Worm (Caenorhabditis elegans) whole organism, L2 larva: ENCODE data around the gene ZK666.15.

Source experiments
- F13H6.1 ChIP-seq: sonication (generic microtip); optimal IDR thresholded peaks from 2 replicates; lab custom pipeline; 2016; ENCODE audit warnings: missing genetic modification characterization, missing compliant biosample characterization
- Y55F3AM.14 ChIP-seq: fragments of 200-800 bp; sonication (Bioruptor generic); optimal IDR thresholded peaks from 2 replicates; lab custom pipeline; 2018; ENCODE audit warnings: mild to moderate bottlenecking, missing genetic modification characterization, missing compliant biosample characterization
- ZK546.5 ChIP-seq: sonication (generic microtip); optimal IDR thresholded peaks from 2 replicates; lab custom pipeline; 2017; ENCODE audit warnings: missing biosample characterization, missing genetic modification characterization
- alr-1 ChIP-seq: fragments of 150-350 bp; optimal IDR thresholded peaks from 2 replicates; lab custom pipeline; 2014; ENCODE audit warnings: missing biosample characterization, missing genetic modification characterization
- aly-2 ChIP-seq: fragments of 150-350 bp; optimal IDR thresholded peaks from 2 replicates; lab custom pipeline; 2014; ENCODE audit warnings: missing biosample characterization, missing genetic modification characterization
- ama-1 ChIP-seq: fragments of 150-350 bp; optimal IDR thresholded peaks from 2 replicates; lab custom pipeline; 2018; ENCODE audit warnings: inconsistent platforms
- ceh-82 ChIP-seq: fragments of 150-350 bp; optimal IDR thresholded peaks from 2 replicates; lab custom pipeline; 2014; ENCODE audit warnings: missing biosample characterization, missing genetic modification characterization
- dmd-4 ChIP-seq: sonication (generic microtip); optimal IDR thresholded peaks from 2 replicates; lab custom pipeline; 2017; ENCODE audit warnings: missing biosample characterization, missing genetic modification characterization
- egl-27 ChIP-seq: sonication (generic microtip); optimal IDR thresholded peaks from 3 replicates; lab custom pipeline; 2017; ENCODE audit warnings: missing biosample characterization, missing genetic modification reagents, missing genetic modification characterization
- elt-1 ChIP-seq: fragments of 150-350 bp; optimal IDR thresholded peaks from 2 replicates; lab custom pipeline; 2014; ENCODE audit warnings: missing biosample characterization, missing genetic modification characterization
- elt-3 ChIP-seq: sonication (generic microtip); optimal IDR thresholded peaks from 2 replicates; lab custom pipeline; 2017; ENCODE audit warnings: missing biosample characterization, missing genetic modification characterization
- fos-1 ChIP-seq: fragments of 150-350 bp; optimal IDR thresholded peaks from 2 replicates; lab custom pipeline; 2014; ENCODE audit warnings: missing biosample characterization, missing genetic modification characterization
- gmeb-1 ChIP-seq: fragments of 150-350 bp; optimal IDR thresholded peaks from 2 replicates; lab custom pipeline; 2014; ENCODE audit warnings: missing biosample characterization, missing genetic modification characterization
- lin-39 ChIP-seq: fragments of 150-350 bp; optimal IDR thresholded peaks from 2 replicates; lab custom pipeline; 2014; ENCODE audit warnings: missing biosample characterization, missing genetic modification reagents, missing genetic modification characterization
- lsy-2 ChIP-seq, 2 experiments: fragments of 150-350 bp in 1 of 2; sonication (generic microtip) in 1 of 2; optimal IDR thresholded peaks; 2 replicates each; lab custom pipeline; 2014 to 2017; ENCODE audit warnings: missing biosample characterization in 2 of 2, missing genetic modification characterization in 2 of 2
- mab-5 ChIP-seq: fragments of 150-350 bp; optimal IDR thresholded peaks from 2 replicates; lab custom pipeline; 2014; ENCODE audit warnings: missing biosample characterization, missing genetic modification characterization
- mbf-1 ChIP-seq: sonication (generic microtip); optimal IDR thresholded peaks from 2 replicates; lab custom pipeline; 2017; ENCODE audit warnings: missing biosample characterization, missing genetic modification characterization
- nhr-10 ChIP-seq: sonication (generic microtip); optimal IDR thresholded peaks from 2 replicates; lab custom pipeline; 2017; ENCODE audit warnings: missing biosample characterization, missing genetic modification characterization
- nhr-11 ChIP-seq: fragments of 150-350 bp; optimal IDR thresholded peaks from 2 replicates; lab custom pipeline; 2014; ENCODE audit warnings: missing biosample characterization, missing genetic modification characterization
- nhr-129 ChIP-seq: fragments of 150-350 bp; optimal IDR thresholded peaks from 2 replicates; lab custom pipeline; 2014; ENCODE audit warnings: missing biosample characterization, missing genetic modification characterization
- nhr-21 ChIP-seq: fragments of 150-350 bp; optimal IDR thresholded peaks from 2 replicates; lab custom pipeline; 2014; ENCODE audit warnings: missing biosample characterization, missing genetic modification characterization
- nhr-23 ChIP-seq: fragments of 150-350 bp; optimal IDR thresholded peaks from 2 replicates; lab custom pipeline; 2014; ENCODE audit warnings: missing biosample characterization, missing genetic modification reagents, missing genetic modification characterization
- nhr-25 ChIP-seq: fragments of 150-350 bp; sonication (generic microtip); optimal IDR thresholded peaks from 3 replicates; lab custom pipeline; 2014; ENCODE audit warnings: missing biosample characterization, missing genetic modification characterization
- nhr-6 ChIP-seq: fragments of 150-350 bp; optimal IDR thresholded peaks from 2 replicates; lab custom pipeline; 2014; ENCODE audit warnings: missing biosample characterization, missing genetic modification characterization
- nhr-77 ChIP-seq: fragments of 150-350 bp; optimal IDR thresholded peaks from 2 replicates; lab custom pipeline; 2014; ENCODE audit warnings: missing biosample characterization, missing genetic modification characterization
- skn-1 ChIP-seq: sonication (generic microtip); optimal IDR thresholded peaks from 2 replicates; lab custom pipeline; 2017; ENCODE audit warnings: missing biosample characterization, missing genetic modification characterization
- sma-9 ChIP-seq, 2 experiments: fragments of 150-350 bp in 1 of 2; sonication (generic microtip) in 1 of 2; optimal IDR thresholded peaks; 2 replicates each; lab custom pipeline; 2014 to 2016; ENCODE audit warnings: missing genetic modification characterization in 2 of 2, mild to moderate bottlenecking in 1 of 2, missing biosample characterization in 1 of 2, missing compliant biosample characterization in 1 of 2, missing genetic modification reagents in 1 of 2, moderate library complexity in 1 of 2
- snpc-4 ChIP-seq: fragments of 150-350 bp; optimal IDR thresholded peaks from 2 replicates; lab custom pipeline; 2014; ENCODE audit warnings: missing biosample characterization, missing genetic modification characterization
- ztf-11 ChIP-seq: sonication (generic microtip); optimal IDR thresholded peaks from 2 replicates; lab custom pipeline; 2017; ENCODE audit warnings: missing biosample characterization, missing genetic modification characterization
- ztf-4 ChIP-seq: fragments of 150-350 bp; optimal IDR thresholded peaks from 2 replicates; lab custom pipeline; 2014; ENCODE audit warnings: missing biosample characterization, missing genetic modification characterization

The ZK666.15 gene

DNA sequence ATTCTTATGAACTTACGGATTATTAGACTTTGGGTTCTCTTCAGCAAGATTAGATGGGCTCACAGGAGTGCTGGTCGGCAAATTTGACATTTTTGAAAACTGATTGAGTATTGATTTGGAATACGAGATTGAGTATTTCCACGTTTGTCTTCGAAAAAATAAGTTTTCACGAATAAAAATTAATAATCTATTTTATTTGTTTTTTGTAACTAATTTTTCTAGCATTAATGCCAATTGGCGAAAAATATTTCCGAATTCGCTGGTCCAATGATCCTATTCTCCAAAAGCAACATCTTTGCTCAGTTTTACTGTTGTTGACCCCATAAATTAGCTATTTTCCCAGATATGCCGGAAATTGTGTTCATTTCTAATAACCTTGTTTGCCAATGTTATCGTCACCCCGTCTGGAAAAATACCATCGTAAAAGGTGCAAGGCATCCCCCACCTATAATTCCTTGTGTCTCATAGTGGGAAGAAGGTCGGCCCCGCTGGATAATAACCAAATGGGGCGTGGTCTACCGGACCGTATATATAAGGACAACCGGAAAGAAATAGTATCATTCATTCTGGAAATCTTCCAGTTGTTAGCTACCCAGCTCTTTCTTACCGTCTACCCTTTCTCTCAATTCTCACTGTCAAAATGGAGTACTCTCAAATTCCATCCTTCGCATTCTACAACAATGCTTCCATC, 22.5 kb upstream of the ZK666.15 start, which contains the start of the genes ZK673.6 and sdz-37:
Gene ZK673.6, minus strand, starts transcription at position 101 of the 691 bp plus-strand sequence.
Gene sdz-37, plus strand, starts transcription at position 641 of the 691 bp plus-strand sequence.
- TF ChIP-seq elt-1 (no peak), F13H6.1 (tag; lab: Kevin White, UChicago) (no peak), nhr-23 (tag; lab: Kevin White, UChicago) (no peak), ceh-82 (tag; lab: Kevin White, UChicago) (no peak), ama-1 (lab: Kevin White, UChicago) (no peak), egl-27 (tag; lab: Kevin White, UChicago) (no peak), nhr-25 (no peak), nhr-10 (no peak), nhr-6 (tag; lab: Kevin White, UChicago) (no peak), alr-1 (tag; lab: Kevin White, UChicago) (no peak), fos-1 (tag; lab: Kevin White, UChicago) (no peak), snpc-4 (tag; lab: Kevin White, UChicago) (no peak), ZK546.5 (tag; lab: Kevin White, UChicago) (no peak)

ce11 chrII:10466552-10466951, 20.3 kb upstream of the ZK666.15 start, which contains the start of gene tnc-2:
tnc-2 (plus strand) TSS chrII:10466852.
- no peak for TF ChIP-seq dmd-4 (tag; lab: Kevin White, UChicago)
- TF ChIP-seq elt-3 (tag; lab: Kevin White, UChicago) = no peak
- TF ChIP-seq ztf-11 (tag; lab: Kevin White, UChicago) = no peak
- TF ChIP-seq sma-9 (GFP tag; optimal IDR thresholded peaks at IDR 0.05; lab: Kevin White, UChicago) = no peak
- TF ChIP-seq sma-9 (tag; optimal IDR thresholded peaks at IDR 0.05; lab: Kevin White, UChicago) = no peak
- TF ChIP-seq fos-1 (tag; lab: Kevin White, UChicago) = no peak
- TF ChIP-seq nhr-11 (tag; lab: Kevin White, UChicago) = no peak
- no peak for TF ChIP-seq snpc-4 (tag; lab: Kevin White, UChicago)

DNA sequence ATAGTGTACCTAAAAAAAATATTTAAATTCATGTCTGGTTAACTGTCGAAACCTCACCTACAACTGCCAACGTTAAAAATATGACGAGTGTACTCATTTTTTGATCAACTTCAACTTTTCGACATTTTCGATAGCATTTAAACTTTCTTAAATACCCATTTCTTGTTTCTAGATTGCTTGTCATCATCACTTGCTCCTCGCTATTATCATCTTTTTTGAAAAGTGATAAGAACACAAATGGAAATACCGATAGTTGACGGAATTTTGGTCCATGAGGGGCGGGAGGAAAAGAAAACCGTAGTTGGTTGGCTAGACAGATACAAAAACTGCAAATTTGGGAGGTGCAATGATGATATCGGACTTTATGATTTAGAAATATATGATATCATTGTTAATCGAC, 16.7 kb upstream of the ZK666.15 start, which contains the start of gene clec-143:
Gene clec-143, minus strand, starts transcription at position 139 of the 400 bp plus-strand sequence.
- peak; percentile 78 for TF ChIP-seq skn-1 (tag; lab: Kevin White, UChicago)
- no peak for TF ChIP-seq ama-1 (lab: Kevin White, UChicago)
- peak; percentile 62 for TF ChIP-seq fos-1 (tag; lab: Kevin White, UChicago)

DNA sequence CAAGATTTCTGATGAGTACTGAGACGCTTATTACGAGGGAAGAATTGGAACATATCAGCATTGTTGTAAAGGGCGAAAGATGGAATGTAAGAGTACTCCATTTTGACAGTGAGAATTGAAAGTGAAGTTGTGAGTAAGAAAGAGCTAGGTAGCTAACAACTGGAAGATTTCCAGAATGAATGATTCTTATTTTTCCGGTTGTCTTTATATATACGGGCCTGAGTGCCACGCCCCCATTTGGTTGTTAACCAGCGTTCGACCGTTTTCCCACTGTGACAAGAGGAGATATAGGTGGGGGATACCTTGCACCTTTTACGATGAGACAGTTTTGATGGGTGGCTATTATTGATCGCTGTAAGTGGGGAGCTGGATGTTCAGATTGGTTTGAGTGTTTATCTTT, 15.6 kb upstream of the ZK666.15 start, which contains the start of gene ZK666.1:
Gene ZK666.1, minus strand, starts transcription at position 101 of the 400 bp plus-strand sequence.
- TF ChIP-seq fos-1 (tag; lab: Kevin White, UChicago) (no peak), nhr-129 (tag; lab: Kevin White, UChicago) (no peak), mbf-1 (tag; lab: Kevin White, UChicago) (no peak), nhr-77 (tag; lab: Kevin White, UChicago) (no peak), egl-27 (tag; lab: Kevin White, UChicago) (no peak), ama-1 (lab: Kevin White, UChicago) (no peak), Y55F3AM.14 (GFP tag; lab: Kevin White, UChicago) (no peak), nhr-21 (tag; lab: Kevin White, UChicago) (no peak), lsy-2 (tag; optimal IDR thresholded peaks at IDR 0.05; lab: Kevin White, UChicago) (no peak), lin-39 (tag; lab: Kevin White, UChicago) (no peak), ztf-11 (tag; lab: Kevin White, UChicago) (no peak), ztf-4 (tag; lab: Kevin White, UChicago) (no peak), mab-5 (no peak), aly-2 (tag; lab: Kevin White, UChicago) (no peak)

- no peak for TF ChIP-seq F13H6.1 (tag; lab: Kevin White, UChicago)
- no peak for TF ChIP-seq ama-1 (lab: Kevin White, UChicago)
- TF ChIP-seq gmeb-1 (tag; lab: Kevin White, UChicago) = no peak
- TF ChIP-seq fos-1 (tag; lab: Kevin White, UChicago) = no peak
Observed at ce11 chrII:10471790-10472189, 15.0 kb upstream of the ZK666.15 start, which contains the start of gene ZK666.2. ZK666.2 (minus strand) TSS chrII:10471890.

DNA sequence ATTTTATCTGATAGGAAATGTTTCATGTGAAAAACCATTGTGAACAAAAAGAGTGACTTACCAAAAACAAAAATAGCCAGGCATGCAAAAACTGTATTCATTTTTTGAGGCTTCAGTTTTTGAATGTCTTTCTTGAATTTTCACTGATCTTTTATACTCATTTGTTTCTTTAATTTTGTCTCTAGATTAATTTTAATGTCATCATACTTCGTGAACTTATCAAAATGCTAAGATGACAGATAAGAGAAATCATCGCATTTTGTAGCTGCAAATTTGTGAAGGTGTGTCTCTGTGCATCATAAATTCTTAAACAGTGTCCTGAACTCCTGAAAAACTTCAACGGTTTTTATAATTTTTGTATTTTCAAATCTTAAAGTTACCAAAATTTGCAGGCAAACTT, 10.8 kb upstream of the ZK666.15 start, which contains the start of gene clec-58:
Gene clec-58, minus strand, starts transcription at position 101 of the 400 bp plus-strand sequence.
- TF ChIP-seq nhr-25 (no peak), elt-1 (no peak)
